Worm (Caenorhabditis elegans): ENCODE measurements around the gene Y46G5A.20.
A peak's percentile ranks its signal among the peaks of the same experiment; 100 is the strongest.

The Y46G5A.20 gene

ce11 chrII:12768167-12768712 lies 42.6 kb upstream of the Y46G5A.20 start, which contains the start of the genes vps-2 and tiar-2 (continued):
- TF ChIP-seq snpc-4 (tag; optimal IDR thresholded peaks at IDR 0.05) (peak; percentile 61), ztf-11 (tag; optimal IDR thresholded peaks at IDR 0.05) (no peak), pag-3 (tag; optimal IDR thresholded peaks at IDR 0.05; ENCODE audit: borderline replicate concordance, insufficient read depth) (no peak), nhr-84 (tag; optimal IDR thresholded peaks at IDR 0.05) (no peak), mef-2 (tag; optimal IDR thresholded peaks at IDR 0.05) (no peak), pqm-1 (tag; optimal IDR thresholded peaks at IDR 0.05) (no peak), efl-3 (GFP tag; optimal IDR thresholded peaks at IDR 0.05) (no peak), nhr-76 (tag; optimal IDR thresholded peaks at IDR 0.05) (no peak), alr-1 (tag; optimal IDR thresholded peaks at IDR 0.05; ENCODE audit: borderline replicate concordance) (no peak), mab-9 (GFP tag; IDR thresholded peaks at IDR 0.05) (no peak), grh-1 (GFP tag; IDR thresholded peaks at IDR 0.05) (no peak), sox-4 (tag; optimal IDR thresholded peaks at IDR 0.05) (peak; percentile 18), egl-13 (tag; optimal IDR thresholded peaks at IDR 0.05) (peak; percentile 73), jun-1 (tag; optimal IDR thresholded peaks at IDR 0.05) (peak; percentile 48), tlp-1 (tag; optimal IDR thresholded peaks at IDR 0.05) (no peak), ceh-8 (GFP tag; optimal IDR thresholded peaks at IDR 0.05) (peak; percentile 64), nhr-12 (tag; optimal IDR thresholded peaks at IDR 0.05) (no peak), tbx-2 (tag; optimal IDR thresholded peaks at IDR 0.05) (peak; percentile 58), lin-15B (tag; optimal IDR thresholded peaks at IDR 0.05) (peak; percentile 77), F16B12.6 (tag; optimal IDR thresholded peaks at IDR 0.05) (no peak), lin-39 (tag; optimal IDR thresholded peaks at IDR 0.05) (peak; percentile 53), lir-3 (tag; optimal IDR thresholded peaks at IDR 0.05; ENCODE audit: poor library complexity) (no peak), C16A3.4 (tag; optimal IDR thresholded peaks at IDR 0.05) (peak; percentile 62), unc-62 (GFP tag; optimal IDR thresholded peaks at IDR 0.05) (no peak), irx-1 (tag; optimal IDR thresholded peaks at IDR 0.05) (peak; percentile 67), lin-14 (GFP tag; optimal IDR thresholded peaks at IDR 0.05) (peak; percentile 93), skn-1 (tag; optimal IDR thresholded peaks at IDR 0.05) (peak; percentile 74), nhr-47 (tag; optimal IDR thresholded peaks at IDR 0.05) (peak; percentile 82), nhr-71 (tag; optimal IDR thresholded peaks at IDR 0.05) (peak; percentile 85), ceh-63 (GFP tag; optimal IDR thresholded peaks at IDR 0.05) (no peak), vab-15 (tag; optimal IDR thresholded peaks at IDR 0.05) (no peak), ama-1 (optimal IDR thresholded peaks at IDR 0.05) (no peak)

- TF ChIP-seq ceh-90 (tag; optimal IDR thresholded peaks at IDR 0.05) (no peak), ceh-8 (GFP tag; optimal IDR thresholded peaks at IDR 0.05) (peak; percentile 16), lin-15B (tag; optimal IDR thresholded peaks at IDR 0.05) (no peak)
Observed at ce11 chrII:12769947-12770346, 40.9 kb upstream of the Y46G5A.20 start.

- TF ChIP-seq unc-62 (GFP tag; optimal IDR thresholded peaks at IDR 0.05) (no peak), egl-13 (tag; optimal IDR thresholded peaks at IDR 0.05) (no peak), unc-98 (GFP tag; IDR thresholded peaks at IDR 0.05) (no peak), nhr-47 (tag; optimal IDR thresholded peaks at IDR 0.05) (no peak), nhr-85 (tag) (no peak)
Observed at ce11 chrII:12774402-12774801, 36.4 kb upstream of the Y46G5A.20 start, which contains the start of gene Y46G5A.14. Y46G5A.14 (plus strand) TSS chrII:12774702.

- TF ChIP-seq nhr-90 (tag; optimal IDR thresholded peaks at IDR 0.05; ENCODE audit: poor library complexity) (no peak), lin-39 (tag; optimal IDR thresholded peaks at IDR 0.05) (no peak), ceh-63 (GFP tag; optimal IDR thresholded peaks at IDR 0.05) (no peak), lsy-2 (tag; optimal IDR thresholded peaks at IDR 0.05) (no peak), lin-14 (GFP tag; optimal IDR thresholded peaks at IDR 0.05) (no peak), sox-4 (tag; optimal IDR thresholded peaks at IDR 0.05) (no peak), C34B4.2 (tag; optimal IDR thresholded peaks at IDR 0.05) (no peak), lin-35 (GFP tag; optimal IDR thresholded peaks at IDR 0.05) (no peak), zag-1 (tag; optimal IDR thresholded peaks at IDR 0.05) (no peak), hlh-17 (GFP tag; optimal IDR thresholded peaks at IDR 0.05; ENCODE audit: borderline replicate concordance) (no peak), zip-4 (GFP tag; optimal IDR thresholded peaks at IDR 0.05) (no peak), nhr-237 (tag; optimal IDR thresholded peaks at IDR 0.05) (no peak)
Observed at ce11 chrII:12776379-12776778, 34.4 kb upstream of the Y46G5A.20 start, which contains the start of gene Y46G5A.34. Y46G5A.34 (plus strand) TSS chrII:12776679.
